Fruit fly (Drosophila melanogaster): Measurements from ENCODE around the gene CG34155.

Gene CG34155

DNA sequence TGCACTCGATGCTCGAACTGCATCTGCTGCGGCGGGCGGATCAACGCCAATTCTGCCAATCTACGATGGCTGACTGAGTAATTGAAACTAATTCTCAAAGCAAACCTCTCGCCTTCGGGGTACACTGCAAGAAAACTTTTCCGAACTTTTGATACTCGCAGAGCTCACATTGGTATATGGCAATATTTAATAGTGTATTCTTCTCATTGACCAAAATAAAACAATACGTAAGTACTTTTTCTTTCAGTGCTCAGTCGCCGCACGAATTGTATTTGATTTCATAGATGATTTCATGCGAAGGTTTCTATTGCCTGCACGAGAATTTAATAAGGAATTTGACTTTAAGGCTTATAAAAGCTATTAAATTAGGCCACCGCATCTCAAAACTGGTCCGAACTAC, 34.4 kb downstream of the CG34155 start:
- no peak for TF ChIP-seq OdsH (GFP tag; optimal IDR thresholded peaks at IDR 0.05)
- TF ChIP-seq CG6808 (GFP tag; optimal IDR thresholded peaks at IDR 0.05), result no peak
- no peak for TF ChIP-seq fd85E (GFP tag; optimal IDR thresholded peaks at IDR 0.05)
- no peak for TF ChIP-seq CG16779 (tag; optimal IDR thresholded peaks at IDR 0.05)
- no peak for TF ChIP-seq Hr4 (GFP tag; optimal IDR thresholded peaks at IDR 0.05)
- TF ChIP-seq fkh (GFP tag; optimal IDR thresholded peaks at IDR 0.05), result no peak
- no peak for TF ChIP-seq CG34406 (GFP tag; optimal IDR thresholded peaks at IDR 0.05)
- no peak for TF ChIP-seq CG11294 (GFP tag; IDR thresholded peaks at IDR 0.05)
- no peak for TF ChIP-seq CG9139 (GFP tag; optimal IDR thresholded peaks at IDR 0.05)
- no peak for TF ChIP-seq Blimp-1 (GFP tag; optimal IDR thresholded peaks at IDR 0.05)
- TF ChIP-seq CG15336 (GFP tag; IDR thresholded peaks at IDR 0.05), result no peak
- no peak for TF ChIP-seq Hr39 (GFP tag; optimal IDR thresholded peaks at IDR 0.05)
- no peak for TF ChIP-seq svp (GFP tag)
- TF ChIP-seq eg (GFP tag; IDR thresholded peaks at IDR 0.05), result peak; percentile 54; the same call in 1 of the 3 replicates
- no peak for TF ChIP-seq CG7368 (GFP tag; optimal IDR thresholded peaks at IDR 0.05)
- TF ChIP-seq CG6792 (GFP tag; optimal IDR thresholded peaks at IDR 0.05), result no peak
- TF ChIP-seq CG6854 (GFP tag; optimal IDR thresholded peaks at IDR 0.05), result no peak
- no peak for TF ChIP-seq Ets96B (tag; optimal IDR thresholded peaks at IDR 0.05)
- no peak for TF ChIP-seq salr (GFP tag; optimal IDR thresholded peaks at IDR 0.05)
- TF ChIP-seq Sox15 (GFP tag; optimal IDR thresholded peaks at IDR 0.05), result no peak
- TF ChIP-seq CG6276 (GFP tag; optimal IDR thresholded peaks at IDR 0.05), result no peak
- TF ChIP-seq CG8119 (GFP tag; IDR thresholded peaks at IDR 0.05), result peak; percentile 31; the same call in 1 of the 3 replicates
- no peak for TF ChIP-seq Sox102F (GFP tag; optimal IDR thresholded peaks at IDR 0.05)
- TF ChIP-seq vri (GFP tag; optimal IDR thresholded peaks at IDR 0.05), result no peak
- peak; percentile 69 for TF ChIP-seq CG6163 (GFP tag; IDR thresholded peaks at IDR 0.05)
- no peak for TF ChIP-seq ss (GFP tag; optimal IDR thresholded peaks at IDR 0.05)
- no peak for TF ChIP-seq CG8632 (GFP tag; optimal IDR thresholded peaks at IDR 0.05)
- TF ChIP-seq Met (GFP tag; optimal IDR thresholded peaks at IDR 0.05), result no peak
- TF ChIP-seq CG10669 (GFP tag; optimal IDR thresholded peaks at IDR 0.05), result no peak
- TF ChIP-seq CG32006 (GFP tag; optimal IDR thresholded peaks at IDR 0.05), result peak; percentile 27

DNA sequence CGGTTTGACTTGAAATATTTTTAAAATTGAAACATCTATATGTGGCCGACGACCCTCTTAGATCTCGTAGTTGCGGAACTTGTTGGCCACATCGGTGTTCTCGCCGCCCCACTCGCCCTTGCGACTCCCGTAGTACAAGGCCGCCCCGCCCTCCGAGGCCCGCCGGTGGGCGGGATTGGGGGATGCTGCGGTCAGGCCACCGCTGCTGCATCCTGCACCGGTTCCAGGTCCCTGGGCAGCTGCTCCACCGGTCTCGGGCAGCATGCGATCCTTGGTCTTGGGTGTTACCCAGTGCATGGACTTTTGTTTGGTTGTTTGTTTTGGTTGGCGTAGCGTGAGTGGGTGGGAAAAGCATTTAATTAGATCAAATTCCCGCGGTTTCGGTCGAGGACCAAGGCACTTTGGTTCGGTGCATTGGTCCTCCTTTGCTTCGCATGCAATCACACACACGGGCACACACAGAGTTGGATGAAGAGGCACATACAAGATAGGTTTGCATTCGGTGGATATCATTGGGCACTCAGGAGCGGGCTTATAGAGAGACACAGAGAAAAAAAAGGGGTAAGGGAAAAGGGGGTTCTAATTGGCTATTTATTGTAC, 41.6 kb downstream of the CG34155 start:
- TF ChIP-seq CG3919 (GFP tag; optimal IDR thresholded peaks at IDR 0.05) (no peak), CG6808 (GFP tag; optimal IDR thresholded peaks at IDR 0.05) (no peak), dac (GFP tag; optimal IDR thresholded peaks at IDR 0.05) (no peak), CG34406 (GFP tag; optimal IDR thresholded peaks at IDR 0.05) (no peak), CG6792 (GFP tag; optimal IDR thresholded peaks at IDR 0.05) (no peak), CG32006 (GFP tag; optimal IDR thresholded peaks at IDR 0.05) (no peak), Gug (GFP tag; IDR thresholded peaks at IDR 0.05) (no peak), pdm3 (GFP tag; optimal IDR thresholded peaks at IDR 0.05) (no peak), Ets21C (GFP tag; optimal IDR thresholded peaks at IDR 0.05) (no peak), ss (GFP tag; optimal IDR thresholded peaks at IDR 0.05) (no peak), CG11762 (GFP tag; optimal IDR thresholded peaks at IDR 0.05; ENCODE audit: insufficient read depth) (no peak), fd85E (GFP tag; optimal IDR thresholded peaks at IDR 0.05) (no peak)

DNA sequence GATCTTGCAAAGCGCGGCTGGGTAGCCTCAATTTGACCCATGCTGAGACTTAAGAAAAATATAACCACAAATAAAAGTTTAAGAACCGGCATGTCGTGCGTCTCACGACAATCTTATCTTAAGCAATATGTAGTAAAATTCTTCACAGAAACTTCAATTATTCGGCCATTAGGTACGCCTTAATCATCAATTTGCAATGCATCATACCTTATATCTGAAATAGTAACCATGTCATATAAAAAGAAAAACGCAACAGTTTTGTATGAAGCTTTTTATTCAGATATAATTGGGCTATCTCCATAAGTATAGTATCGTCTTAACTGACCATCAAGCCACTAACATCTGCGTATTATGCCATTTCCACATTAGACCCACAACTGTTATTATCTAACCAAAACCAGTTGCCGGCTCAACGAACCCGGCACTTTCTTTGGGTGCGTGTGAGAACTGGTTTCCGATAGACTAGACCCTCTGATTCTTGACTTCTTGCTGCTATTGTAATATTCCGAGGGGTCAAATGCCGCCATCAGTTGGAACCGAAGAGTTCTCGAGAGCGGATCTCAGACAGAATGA, 45.7 kb downstream of the CG34155 start, which contains the start of the genes CG31524 and CG9698:
CG31524 (minus strand) TSS at position 101 of the 573 bp plus-strand sequence.
CG9698 (plus strand) TSS at position 523 of the 573 bp plus-strand sequence.
- TF ChIP-seq svp (GFP tag), result peak; percentile 1
- TF ChIP-seq Met (GFP tag; optimal IDR thresholded peaks at IDR 0.05), result no peak
